Fruit fly (Drosophila melanogaster) whole organism, embryonic: Measurements from ENCODE around the gene CG43347.
A peak's percentile ranks its signal among the peaks of the same experiment; 100 is the strongest.

Source experiments
- ATbp ChIP-seq: fragments of 200-800 bp; sonication (Bioruptor generic); optimal IDR thresholded peaks from 2 replicates; lab custom pipeline; 2017; ENCODE audit warnings: missing biosample characterization, mild to moderate bottlenecking, missing genetic modification characterization, missing genetic modification reagents
- Adf1 ChIP-seq: fragments of 200-800 bp; sonication (Bioruptor generic); IDR thresholded peaks from 2 replicates; pipeline ENCODE4 v1.3.6; 2022; ENCODE audit warnings: missing biosample characterization, missing genetic modification characterization
- Asciz ChIP-seq: fragments of 200-800 bp; sonication (Bioruptor generic); optimal IDR thresholded peaks from 2 replicates; lab custom pipeline; 2017; ENCODE audit warnings: missing biosample characterization, mild to moderate bottlenecking, missing genetic modification characterization, missing genetic modification reagents
- Atf-2 ChIP-seq: fragments of 200-800 bp; sonication (Bioruptor generic); optimal IDR thresholded peaks from 2 replicates; lab custom pipeline; 2016; ENCODE audit warnings: missing biosample characterization, missing genetic modification characterization
- CG11085 ChIP-seq: fragments of 200-800 bp; sonication (Bioruptor generic); IDR thresholded peaks from 2 replicates; pipeline ENCODE4 v1.3.6; 2022; ENCODE audit warnings: missing biosample characterization, missing genetic modification characterization
- CG11093 ChIP-seq: fragments of 200-800 bp; sonication (Bioruptor generic); IDR thresholded peaks from 3 replicates; pipeline ENCODE4 v1.3.6; 2022; ENCODE audit warnings: missing biosample characterization, missing genetic modification characterization
- CG12299 ChIP-seq: fragments of 200-800 bp; sonication (Bioruptor generic); optimal IDR thresholded peaks from 2 replicates; lab custom pipeline; 2018; ENCODE audit warnings: missing biosample characterization, mild to moderate bottlenecking, missing genetic modification characterization
- CG12744 ChIP-seq: fragments of 200-800 bp; sonication (Bioruptor generic); optimal IDR thresholded peaks from 2 replicates; lab custom pipeline; 2016; ENCODE audit warnings: missing biosample characterization, missing genetic modification characterization
- CG14014 ChIP-seq: fragments of 200-800 bp; sonication (Bioruptor generic); IDR thresholded peaks from 2 replicates; pipeline ENCODE4 v1.3.6; 2022; ENCODE audit warnings: missing biosample characterization, missing genetic modification characterization
- CG14710 ChIP-seq: fragments of 200-800 bp; sonication (Bioruptor generic); optimal IDR thresholded peaks from 3 replicates; lab custom pipeline; 2019; ENCODE audit warnings: missing biosample characterization, mild to moderate bottlenecking, missing genetic modification characterization, moderate library complexity
- CG15514 ChIP-seq: fragments of 200-800 bp; sonication (Bioruptor generic); optimal IDR thresholded peaks from 3 replicates; lab custom pipeline; 2017; ENCODE audit warnings: missing biosample characterization, missing genetic modification characterization, mild to moderate bottlenecking, moderate library complexity, missing genetic modification reagents
- CG17328 ChIP-seq: fragments of 200-800 bp; sonication (Bioruptor generic); IDR thresholded peaks from 2 replicates; pipeline ENCODE4 v1.3.6; 2022; ENCODE audit warnings: missing biosample characterization, missing genetic modification characterization
- CG17359 ChIP-seq: fragments of 200-800 bp; sonication (Bioruptor generic); optimal IDR thresholded peaks from 3 replicates; lab custom pipeline; 2018; ENCODE audit warnings: missing biosample characterization, mild to moderate bottlenecking, missing genetic modification characterization, moderate library complexity
- CG2889 ChIP-seq: fragments of 200-800 bp; sonication (Bioruptor generic); IDR thresholded peaks from 3 replicates; pipeline ENCODE4 v1.3.6; 2022; ENCODE audit warnings: missing biosample characterization, missing genetic modification characterization
- CG32532 ChIP-seq: fragments of 200-800 bp; sonication (Bioruptor generic); IDR thresholded peaks from 2 replicates; pipeline ENCODE4 v1.3.6; 2022; ENCODE audit warnings: missing biosample characterization, missing genetic modification characterization
- CG32767 ChIP-seq: fragments of 200-800 bp; sonication (Bioruptor generic); IDR thresholded peaks from 2 replicates; pipeline ENCODE4 v1.3.6; 2022; ENCODE audit warnings: missing biosample characterization, missing genetic modification characterization
- CG4820 ChIP-seq: fragments of 200-800 bp; sonication (Bioruptor generic); optimal IDR thresholded peaks from 3 replicates; lab custom pipeline; 2016; ENCODE audit warnings: missing biosample characterization, missing genetic modification characterization
- CG6654 ChIP-seq: fragments of 200-800 bp; sonication (Bioruptor generic); optimal IDR thresholded peaks from 2 replicates; lab custom pipeline; 2017; ENCODE audit warnings: missing biosample characterization, mild to moderate bottlenecking, missing genetic modification characterization
- CG8924 ChIP-seq: fragments of 200-800 bp; optimal IDR thresholded peaks from 3 replicates; lab custom pipeline; 2019; ENCODE audit warnings: missing biosample characterization, mild to moderate bottlenecking, missing genetic modification characterization, moderate library complexity
- D ChIP-seq, 2 experiments: fragments of 200-800 bp in 1 of 2; fragments of >200 bp in 1 of 2; sonication (Bioruptor generic) in 1 of 2; optimal IDR thresholded peaks; 2 replicates in 1 of 2; 3 replicates in 1 of 2; lab custom pipeline; 2017; ENCODE audit warnings: mild to moderate bottlenecking in 1 of 2, missing biosample characterization in 1 of 2, missing genetic modification characterization in 1 of 2, missing genetic modification reagents in 1 of 2
- Dad ChIP-seq: fragments of 200-800 bp; sonication (Bioruptor generic); optimal IDR thresholded peaks from 3 replicates; lab custom pipeline; 2016; ENCODE audit warnings: missing biosample characterization, missing genetic modification characterization
- Deaf1 ChIP-seq: fragments of 200-800 bp; optimal IDR thresholded peaks from 3 replicates; lab custom pipeline; 2019; ENCODE audit warnings: missing biosample characterization, mild to moderate bottlenecking, missing genetic modification characterization, moderate library complexity
- Dip2 ChIP-seq: fragments of 200-800 bp; sonication (Bioruptor generic); IDR thresholded peaks from 2 replicates; pipeline ENCODE4 v1.3.6; 2022; ENCODE audit warnings: missing biosample characterization, missing genetic modification characterization
- Elba2 ChIP-seq: fragments of 200-800 bp; sonication (Bioruptor generic); optimal IDR thresholded peaks from 3 replicates; lab custom pipeline; 2016; ENCODE audit warnings: missing biosample characterization, missing genetic modification characterization
- Fer3 ChIP-seq: fragments of 200-800 bp; sonication (Bioruptor generic); optimal IDR thresholded peaks from 2 replicates; lab custom pipeline; 2018; ENCODE audit warnings: missing biosample characterization, mild to moderate bottlenecking, missing genetic modification characterization, moderate library complexity
- H15 ChIP-seq: fragments of 200-800 bp; sonication (Bioruptor generic); IDR thresholded peaks from 3 replicates; pipeline ENCODE4 v1.3.6; 2022; ENCODE audit warnings: missing biosample characterization, missing genetic modification characterization
- HmgZ ChIP-seq: fragments of 200-800 bp; sonication (Bioruptor generic); optimal IDR thresholded peaks from 2 replicates; lab custom pipeline; 2018; ENCODE audit warnings: missing biosample characterization, mild to moderate bottlenecking, missing genetic modification characterization
- Mrtf ChIP-seq: fragments of 200-800 bp; sonication (Bioruptor generic); IDR thresholded peaks from 3 replicates; pipeline ENCODE4 v1.3.6; 2022; ENCODE audit warnings: missing biosample characterization, missing genetic modification characterization
- Pdp1 ChIP-seq, 2 experiments: fragments of 200-800 bp; sonication (Bioruptor generic); optimal IDR thresholded peaks; 3 replicates each; lab custom pipeline; 2016; ENCODE audit warnings: missing biosample characterization in 2 of 2, missing genetic modification characterization in 2 of 2, mild to moderate bottlenecking in 1 of 2, moderate library complexity in 1 of 2
- Ravus ChIP-seq: fragments of 200-800 bp; sonication (Bioruptor generic); IDR thresholded peaks from 2 replicates; pipeline ENCODE4 v1.3.6; 2022; ENCODE audit warnings: missing biosample characterization, missing genetic modification characterization
- Taf1 ChIP-seq: fragments of 200-800 bp; sonication (Bioruptor generic); IDR thresholded peaks from 2 replicates; pipeline ENCODE4 v1.3.6; 2022; ENCODE audit warnings: missing biosample characterization, missing genetic modification characterization
- YL-1 ChIP-seq: fragments of 200-800 bp; sonication (Bioruptor generic); optimal IDR thresholded peaks from 3 replicates; lab custom pipeline; 2017; ENCODE audit warnings: missing biosample characterization, mild to moderate bottlenecking, missing genetic modification characterization
- ac ChIP-seq: fragments of 200-800 bp; sonication (Bioruptor generic); optimal IDR thresholded peaks from 3 replicates; lab custom pipeline; 2017; ENCODE audit warnings: missing biosample characterization, mild to moderate bottlenecking, missing genetic modification characterization
- bab2 ChIP-seq: fragments of 200-800 bp; sonication (Bioruptor generic); optimal IDR thresholded peaks from 2 replicates; lab custom pipeline; 2016; ENCODE audit warnings: missing biosample characterization, missing genetic modification characterization
- dpn ChIP-seq, 2 experiments: fragments of 200-800 bp; sonication (Bioruptor generic); optimal IDR thresholded peaks; 3 replicates each; lab custom pipeline; 2016; ENCODE audit warnings: missing biosample characterization in 2 of 2, missing genetic modification characterization in 2 of 2
- gcm ChIP-seq: fragments of 200-800 bp; sonication (Bioruptor generic); optimal IDR thresholded peaks from 2 replicates; lab custom pipeline; 2019; ENCODE audit warnings: missing biosample characterization, mild to moderate bottlenecking, missing genetic modification characterization, moderate library complexity
- gem ChIP-seq: fragments of 200-800 bp; sonication (Bioruptor generic); optimal IDR thresholded peaks from 2 replicates; lab custom pipeline; 2019; ENCODE audit warnings: missing biosample characterization, mild to moderate bottlenecking, missing genetic modification characterization, moderate library complexity
- grau ChIP-seq: fragments of 200-800 bp; optimal IDR thresholded peaks from 3 replicates; lab custom pipeline; 2019; ENCODE audit warnings: missing biosample characterization, mild to moderate bottlenecking, missing genetic modification characterization, moderate library complexity
- gro ChIP-seq: fragments of 200-800 bp; sonication (Bioruptor generic); optimal IDR thresholded peaks from 2 replicates; lab custom pipeline; 2016; ENCODE audit warnings: missing biosample characterization, missing genetic modification characterization
- her ChIP-seq: fragments of 200-800 bp; sonication (Bioruptor generic); optimal IDR thresholded peaks from 2 replicates; lab custom pipeline; 2016; ENCODE audit warnings: missing biosample characterization, missing genetic modification characterization
- kah ChIP-seq: fragments of 200-800 bp; sonication (Bioruptor generic); optimal IDR thresholded peaks from 2 replicates; lab custom pipeline; 2018; ENCODE audit warnings: missing biosample characterization, mild to moderate bottlenecking, missing genetic modification characterization
- nmo ChIP-seq: fragments of 200-800 bp; sonication (Bioruptor generic); optimal IDR thresholded peaks from 2 replicates; lab custom pipeline; 2018; ENCODE audit warnings: missing biosample characterization, mild to moderate bottlenecking, missing genetic modification characterization, moderate library complexity
- ranshi ChIP-seq: fragments of 200-800 bp; sonication (Bioruptor generic); IDR thresholded peaks from 2 replicates; pipeline ENCODE4 v1.3.6; 2022; ENCODE audit warnings: missing biosample characterization, missing genetic modification characterization
- row ChIP-seq: fragments of 200-800 bp; sonication (Bioruptor generic); IDR thresholded peaks from 3 replicates; pipeline ENCODE4 v1.3.6; 2022; ENCODE audit warnings: missing biosample characterization, missing genetic modification characterization
- sc ChIP-seq, 3 experiments: fragments of >200 bp in 2 of 3; fragments of 200-800 bp in 1 of 3; sonication (Bioruptor generic) in 1 of 3; optimal IDR thresholded peaks; 2 replicates in 2 of 3; 3 replicates in 1 of 3; lab custom pipeline; 2017; ENCODE audit warnings: mild to moderate bottlenecking in 1 of 3, missing biosample characterization in 1 of 3, missing genetic modification characterization in 1 of 3, missing genetic modification reagents in 1 of 3
- sd ChIP-seq: fragments of 200-800 bp; sonication (Bioruptor generic); optimal IDR thresholded peaks from 3 replicates; lab custom pipeline; 2018; ENCODE audit warnings: missing biosample characterization, mild to moderate bottlenecking, missing genetic modification characterization, moderate library complexity
- z ChIP-seq: fragments of 200-800 bp; sonication (Bioruptor generic); IDR thresholded peaks from 3 replicates; pipeline ENCODE4 v1.3.6; 2022; ENCODE audit warnings: missing biosample characterization, missing genetic modification characterization

CG43347 gene

DNA sequence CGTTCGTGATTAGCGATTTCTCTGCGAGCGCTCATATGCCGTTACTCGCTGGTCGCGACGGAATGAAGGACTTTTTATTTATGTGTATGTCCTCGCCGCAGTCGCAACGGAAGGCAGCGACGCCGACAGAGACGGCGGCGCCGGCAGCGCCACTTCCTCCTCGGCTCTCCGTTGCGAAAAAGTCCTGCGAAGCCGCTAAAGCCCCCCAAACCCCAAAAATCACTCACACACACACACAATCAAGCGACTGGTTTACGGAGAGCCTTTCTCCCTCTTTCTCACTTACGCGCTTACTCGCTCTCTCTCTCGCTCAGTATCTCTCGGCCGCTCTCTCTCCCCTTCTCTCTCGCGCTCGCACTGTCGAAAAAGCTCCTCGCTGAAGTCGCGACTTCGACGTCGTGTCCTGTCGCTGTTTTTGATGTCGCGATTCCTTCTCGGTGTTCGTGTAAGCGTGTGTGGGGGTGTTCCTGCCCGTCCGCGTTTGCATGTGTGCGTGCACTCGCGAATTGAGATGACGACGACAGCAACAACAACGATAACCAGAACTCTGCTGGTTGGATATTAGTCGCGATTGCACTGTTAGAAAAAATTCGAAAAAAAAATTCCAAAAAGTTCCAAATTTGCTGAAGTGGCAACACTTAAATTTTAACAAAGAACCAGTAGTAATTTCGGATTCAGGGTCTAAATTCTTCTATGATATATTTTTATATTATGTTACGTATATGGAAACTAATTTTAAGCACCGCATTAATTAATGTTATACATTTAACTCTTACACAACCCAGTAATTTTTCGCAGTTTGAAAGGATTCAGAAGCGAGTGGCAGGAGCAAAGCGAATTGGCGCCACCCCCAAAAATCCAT lies at the start of gene CG43347 (continued):
- TF ChIP-seq nmo (GFP tag; lab: Kevin White, UChicago) (peak; percentile 77), row (GFP tag; lab: Robert Waterston, UW) (peak; percentile 79), kah (GFP tag; lab: Kevin White, UChicago) (peak; percentile 11), HmgZ (tag; lab: Kevin White, UChicago) (peak; percentile 34), Elba2 (GFP tag; lab: Kevin White, UChicago) (no peak), CG17359 (tag; lab: Kevin White, UChicago) (peak; percentile 72), gro (no peak), CG15514 (GFP tag; lab: Kevin White, UChicago) (peak; percentile 59), her (GFP tag; lab: Kevin White, UChicago) (no peak), Ravus (GFP tag; lab: Robert Waterston, UW) (no peak), Taf1 (GFP tag; lab: Robert Waterston, UW) (0 out of 2 replicates have a peak, but pooled peaks have one; percentile 24), CG8924 (tag; lab: Kevin White, UChicago) (peak; percentile 74), Atf-2 (GFP tag; lab: Kevin White, UChicago) (no peak), CG6654 (GFP tag; lab: Kevin White, UChicago) (no peak), sd (tag; lab: Kevin White, UChicago) (peak; percentile 43), grau (tag; lab: Kevin White, UChicago) (peak; percentile 80), Deaf1 (tag; lab: Kevin White, UChicago) (peak; percentile 89), dpn (GFP tag; optimal IDR thresholded peaks at IDR 0.05; lab: Kevin White, UChicago) (peak; percentile 22 to 29), CG2889 (GFP tag; lab: Robert Waterston, UW) (no peak), gem (tag; lab: Kevin White, UChicago) (peak; percentile 83), Fer3 (tag; lab: Kevin White, UChicago) (peak; percentile 76), ATbp (GFP tag; lab: Kevin White, UChicago) (peak; percentile 70), Pdp1 (GFP tag; optimal IDR thresholded peaks at IDR 0.05; lab: Kevin White, UChicago) (peak; percentile 22 to 44), Asciz (peak; percentile 48), D (optimal IDR thresholded peaks at IDR 0.05; lab: Kevin White, UChicago) (no peak), D (GFP tag; optimal IDR thresholded peaks at IDR 0.05; lab: Kevin White, UChicago) (peak; percentile 47), Dip2 (GFP tag; lab: Robert Waterston, UW) (no peak), CG12744 (GFP tag; lab: Kevin White, UChicago) (no peak), H15 (GFP tag; lab: Robert Waterston, UW) (0 out of 3 replicates have a peak, but pooled peaks have one; percentile 43), Mrtf (no peak), CG11093 (GFP tag; lab: Robert Waterston, UW) (0 out of 3 replicates have a peak, but pooled peaks have one; percentile 27), CG12299 (tag; lab: Kevin White, UChicago) (peak; percentile 69), sc (optimal IDR thresholded peaks at IDR 0.05; lab: Kevin White, UChicago) (no peak), sc (GFP tag; optimal IDR thresholded peaks at IDR 0.05; lab: Kevin White, UChicago) (peak; percentile 38), gcm (GFP tag; lab: Kevin White, UChicago) (peak; percentile 55), CG14710 (tag; lab: Kevin White, UChicago) (peak; percentile 43), CG11085 (GFP tag; lab: Robert Waterston, UW) (peak; percentile 31; the same call in 1 of the 2 replicates), YL-1 (GFP tag; lab: Kevin White, UChicago) (no peak), Adf1 (GFP tag; lab: Robert Waterston, UW) (peak; percentile 92), CG32532 (GFP tag; lab: Robert Waterston, UW) (peak; percentile 33; the same call in 1 of the 2 replicates), CG14014 (0 out of 2 replicates have a peak, but pooled peaks have one; percentile 36), Dad (GFP tag; lab: Kevin White, UChicago) (no peak), bab2 (GFP tag; lab: Kevin White, UChicago) (peak; percentile 25), CG4820 (GFP tag; lab: Kevin White, UChicago) (peak; percentile 41), ranshi (GFP tag; lab: Robert Waterston, UW) (peak; percentile 28; the same call in 1 of the 2 replicates), z (GFP tag; lab: Robert Waterston, UW) (no peak), CG17328 (GFP tag; lab: Robert Waterston, UW) (peak; percentile 48), CG32767 (GFP tag; lab: Robert Waterston, UW) (0 out of 2 replicates have a peak, but pooled peaks have one; percentile 20), ac (GFP tag; lab: Kevin White, UChicago) (no peak)
